Worm (Caenorhabditis elegans) whole organism, L3 larva: ENCODE measurements around the gene C10B5.3.

Source experiments
- ceh-82 ChIP-seq: fragments of 150-350 bp; optimal IDR thresholded peaks from 2 replicates; lab custom pipeline; 2014; ENCODE audit warnings: missing biosample characterization, missing genetic modification characterization
- daf-12 ChIP-seq: fragments of 150-350 bp; optimal IDR thresholded peaks from 2 replicates; lab custom pipeline; 2014; ENCODE audit warnings: missing biosample characterization, missing genetic modification reagents, missing genetic modification characterization
- elt-3 ChIP-seq, 3 experiments: fragments of 150-350 bp in 1 of 3; sonication (generic microtip) in 2 of 3; optimal IDR thresholded peaks; 2 replicates in 2 of 3; 4 replicates in 1 of 3; lab custom pipeline; 2014 to 2017; ENCODE audit warnings: missing biosample characterization in 3 of 3, missing genetic modification characterization in 3 of 3
- lin-15B ChIP-seq: fragments of 150-350 bp; optimal IDR thresholded peaks from 2 replicates; lab custom pipeline; 2014; ENCODE audit warnings: missing biosample characterization, missing genetic modification characterization
- lin-39 ChIP-seq: fragments of 150-350 bp; optimal IDR thresholded peaks from 2 replicates; lab custom pipeline; 2018; ENCODE audit warnings: missing biosample characterization, missing genetic modification reagents, missing genetic modification characterization
- pha-4 ChIP-seq: fragments of 150-350 bp; optimal IDR thresholded peaks from 2 replicates; lab custom pipeline; 2014; ENCODE audit warnings: missing biosample characterization, missing genetic modification reagents, missing genetic modification characterization
- skn-1 ChIP-seq: fragments of 150-350 bp; optimal IDR thresholded peaks from 2 replicates; lab custom pipeline; 2014; ENCODE audit warnings: missing biosample characterization, missing genetic modification characterization
- snpc-4 ChIP-seq: fragments of 150-350 bp; optimal IDR thresholded peaks from 2 replicates; lab custom pipeline; 2014; ENCODE audit warnings: missing biosample characterization, missing genetic modification characterization
- ztf-4 ChIP-seq: fragments of 150-350 bp; optimal IDR thresholded peaks from 2 replicates; lab custom pipeline; 2014; ENCODE audit warnings: missing biosample characterization, missing genetic modification characterization

ce11 chrV:8545531-8546224 lies 42.3 kb downstream of the C10B5.3 start, which contains the start of the genes slc-17.8 and asns-1:
- no peak for TF ChIP-seq pha-4 (tag; lab: Kevin White, UChicago)
- no peak for TF ChIP-seq lin-15B
- no peak for TF ChIP-seq snpc-4
- no peak for TF ChIP-seq ztf-4
- no peak for TF ChIP-seq ceh-82 (tag; lab: Kevin White, UChicago)
- TF ChIP-seq lin-39: no peak
- no peak for TF ChIP-seq skn-1 (tag; lab: Kevin White, UChicago)
- TF ChIP-seq daf-12 (tag; lab: Kevin White, UChicago): no peak
- TF ChIP-seq elt-3 (tag; optimal IDR thresholded peaks at IDR 0.05; lab: Kevin White, UChicago): no peak
